Worm (Caenorhabditis elegans): ENCODE measurements around the gene F38E1.10.

- TF ChIP-seq pqm-1 (tag; optimal IDR thresholded peaks at IDR 0.05) (peak; percentile 55), ama-1 (optimal IDR thresholded peaks at IDR 0.05) (no peak), snpc-4 (tag; optimal IDR thresholded peaks at IDR 0.05) (no peak), fos-1 (tag; optimal IDR thresholded peaks at IDR 0.05) (no peak), elt-2 (tag; optimal IDR thresholded peaks at IDR 0.05) (peak; percentile 75), mdl-1 (tag; optimal IDR thresholded peaks at IDR 0.05) (no peak)
These were observed 10.7 kb upstream of the F38E1.10 start, which contains the start of gene hsp-17 for ce11 chrV:8385879-8386530.

All from whole organism, L3 larva.